Worm (Caenorhabditis elegans) whole organism, young adult: ENCODE data around the gene F11G11.14.
"Not testable (repeated sequence)": the region's sequence is repeated elsewhere in the genome, so short reads cannot be mapped to it uniquely, and the experiment has no call there.

ENCODE experiments used
- D2030.7 ChIP-seq: fragments of 200-800 bp; sonication (Bioruptor generic); IDR thresholded peaks from 2 replicates; pipeline ENCODE4 v1.3.6; 2022; ENCODE audit warnings: missing genetic modification reagents, missing genetic modification characterization, missing compliant biosample characterization
- K12H6.12 ChIP-seq: fragments of 200-800 bp; sonication (Bioruptor generic); optimal IDR thresholded peaks from 2 replicates; lab custom pipeline; 2018; ENCODE audit warnings: mild to moderate bottlenecking, missing genetic modification characterization, missing compliant biosample characterization
- akir-1 ChIP-seq: fragments of 200-800 bp; sonication (Bioruptor generic); optimal IDR thresholded peaks from 2 replicates; lab custom pipeline; 2018; ENCODE audit warnings: mild to moderate bottlenecking, missing genetic modification characterization, moderate library complexity, missing compliant biosample characterization
- hlh-26 ChIP-seq: fragments of 200-800 bp; sonication (Bioruptor generic); conservative IDR thresholded peaks from 2 replicates; pipeline ENCODE4 v1.3.6; 2022; ENCODE audit warnings: missing genetic modification reagents, missing genetic modification characterization, missing compliant biosample characterization
- rpc-1 ChIP-seq, 2 experiments: fragments of 150-350 bp in 1 of 2; sonication (generic microtip) in 1 of 2; optimal IDR thresholded peaks; 2 replicates each; lab custom pipeline; 2014 to 2018; ENCODE audit warnings: missing biosample characterization in 1 of 2, missing genetic modification characterization in 1 of 2, missing genetic modification reagents in 1 of 2, missing genotype in 1 of 2
- sea-2 ChIP-seq: fragments of 200-800 bp; sonication (Bioruptor generic); IDR thresholded peaks from 2 replicates; pipeline ENCODE4 v1.3.6; 2022; ENCODE audit warnings: missing genetic modification characterization, missing compliant biosample characterization

DNA sequence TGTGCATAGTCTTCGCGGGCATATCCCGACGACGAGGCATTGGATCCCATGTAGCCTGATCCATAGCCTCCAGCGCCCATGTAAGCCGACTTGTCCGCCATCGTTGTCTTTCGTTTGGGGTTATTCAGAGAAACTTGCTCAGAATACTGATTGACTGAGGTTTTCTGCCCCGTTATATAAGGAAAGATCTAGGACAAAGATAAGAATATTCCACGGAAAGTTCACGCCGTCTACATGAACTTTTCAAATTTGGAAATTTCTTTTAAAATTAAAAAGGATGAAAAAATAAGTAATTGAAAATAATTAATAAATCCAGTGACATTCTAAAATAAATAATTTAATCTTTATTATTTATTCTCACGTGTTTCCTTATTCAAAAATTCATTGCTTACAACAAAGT lies 3.2 kb upstream of the F11G11.14 start, which contains the start of the genes nspd-5 and F11G11.4:
- TF ChIP-seq rpc-1 (optimal IDR thresholded peaks at IDR 0.05; lab: Kevin White, UChicago); rpc-1 (tag; optimal IDR thresholded peaks at IDR 0.05; lab: Kevin White, UChicago); akir-1; sea-2 (GFP tag; lab: Robert Waterston, UW); D2030.7 (GFP tag; lab: Robert Waterston, UW); K12H6.12 (tag; lab: Kevin White, UChicago); hlh-26 (GFP tag; lab: Robert Waterston, UW): not testable (repeated sequence)
